Fruit fly (Drosophila melanogaster) whole organism, larva: ENCODE measurements around the gene Gr21a.

Experiments
- noc ChIP-seq: fragments of 200-800 bp; sonication (Bioruptor generic); optimal IDR thresholded peaks from 3 replicates; lab custom pipeline; 2019; ENCODE audit warnings: missing biosample characterization, mild to moderate bottlenecking, missing genetic modification characterization, moderate library complexity

The Gr21a gene

DNA sequence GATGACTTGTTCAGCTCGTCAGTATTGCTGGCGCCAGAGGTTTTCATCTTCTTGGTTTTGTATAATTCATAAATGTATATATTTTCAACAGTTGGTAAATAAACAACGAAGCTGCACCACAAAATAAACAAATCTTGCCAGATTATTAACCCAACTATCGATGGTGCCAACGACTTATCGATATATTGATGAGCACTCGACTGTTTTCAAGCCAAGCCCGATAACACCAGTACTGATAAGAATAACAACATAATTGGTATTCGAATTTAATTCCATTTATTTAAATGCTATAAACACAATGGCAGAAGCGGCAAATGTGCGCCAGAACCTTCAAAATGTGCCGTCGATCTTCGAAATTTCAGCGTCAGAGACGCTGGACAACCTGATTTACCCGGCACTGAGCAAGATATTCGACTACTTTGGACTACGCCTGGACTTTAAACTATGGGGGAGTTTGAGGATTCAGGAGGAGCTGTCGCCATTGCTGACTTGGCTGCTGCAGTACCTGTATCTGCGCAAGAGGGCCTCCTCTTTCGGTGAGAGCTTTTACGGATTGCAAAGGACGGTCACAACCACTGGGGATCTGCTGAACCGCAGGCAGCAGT is 35.6 kb downstream of the Gr21a start, which contains the start of the genes Saf6 and Pex12:
TSS of gene Saf6 (minus strand) at position 166 of the 605 bp plus-strand sequence.
TSS of gene Pex12 (plus strand) at position 209 of the 605 bp plus-strand sequence.
- no peak for TF ChIP-seq noc (tag; lab: Kevin White, UChicago)

- TF ChIP-seq noc (tag; lab: Kevin White, UChicago) = no peak
Measured at dm6 chr2L:817850-818249, 37.6 kb downstream of the Gr21a start, which contains the start of gene CG15880. Gene CG15880, minus strand, starts transcription at chr2L:817950.

DNA sequence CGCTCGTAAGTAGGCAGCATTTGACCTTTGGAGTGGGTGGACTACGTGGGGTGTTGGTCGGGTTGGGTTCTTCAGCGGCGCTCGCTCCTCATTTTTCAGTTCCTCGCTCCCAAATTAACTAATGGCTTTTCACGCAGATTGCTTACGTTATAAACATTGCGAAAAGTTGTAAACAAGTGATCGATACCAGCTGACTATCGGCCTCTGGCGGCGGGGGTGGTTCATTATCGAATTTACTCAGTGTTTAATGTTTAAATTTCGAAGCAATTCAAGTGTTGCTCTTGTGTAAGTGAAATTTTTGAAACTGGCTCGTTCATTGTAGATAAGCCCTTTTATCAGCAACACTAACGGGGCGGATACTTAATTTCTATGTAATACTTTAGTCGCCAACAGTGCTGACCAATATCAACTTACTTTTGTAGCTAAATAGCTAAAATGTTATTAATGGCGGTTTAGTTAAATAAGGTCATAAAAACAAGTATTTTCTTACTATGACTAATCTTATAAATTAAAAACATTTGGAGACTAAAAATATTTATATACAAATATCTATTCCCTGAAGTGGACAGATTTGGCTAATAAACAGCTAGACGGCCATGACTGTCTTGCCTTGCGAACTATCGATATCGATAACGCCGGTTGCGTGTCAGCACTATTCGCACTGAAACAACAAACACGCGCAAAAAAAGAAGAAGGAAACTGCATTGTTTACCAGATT is 39.2 kb downstream of the Gr21a start, which contains the start of the genes PGAP2 and Clp:
TSS of gene PGAP2 (minus strand) at position 194 of the 718 bp plus-strand sequence.
TSS of gene Clp (plus strand) at position 650 of the 718 bp plus-strand sequence.
- TF ChIP-seq noc (tag; lab: Kevin White, UChicago) = peak; percentile 66

dm6 chr2L:821242-821985 is 41.1 kb downstream of the Gr21a start, which contains the start of gene CG3662:
Gene CG3662, plus strand, starts transcription at chr2L:821289.
- TF ChIP-seq noc (tag; lab: Kevin White, UChicago) = peak; percentile 17

dm6 chr2L:821986-822711 is 41.9 kb downstream of the Gr21a start:
- no peak for TF ChIP-seq noc (tag; lab: Kevin White, UChicago)

DNA sequence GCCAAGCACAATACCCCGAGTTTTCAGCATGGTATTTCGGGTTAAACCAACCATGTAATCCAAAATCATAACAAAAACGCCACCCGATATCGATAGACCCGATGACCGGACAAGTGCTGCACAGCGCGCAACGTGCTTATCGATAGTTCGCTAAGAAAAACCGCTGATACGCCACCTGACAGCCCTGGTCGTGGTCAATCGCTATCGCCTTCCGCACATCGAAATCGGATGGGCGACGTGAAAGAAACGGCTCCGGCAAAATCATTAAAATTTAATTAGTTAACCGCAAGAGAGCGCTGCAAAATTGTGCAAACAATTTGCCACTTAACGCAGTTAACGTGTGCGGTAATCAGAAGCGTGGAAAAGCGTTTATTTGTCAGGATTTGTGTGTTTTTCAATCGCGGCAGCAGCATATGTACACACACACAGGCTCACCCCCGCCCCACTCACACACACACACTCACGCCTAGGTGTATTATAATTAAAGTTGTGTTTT is 45.5 kb downstream of the Gr21a start, which contains the start of the genes CG3862 and dock:
TSS of gene CG3862 (minus strand) at position 94 of the 496 bp plus-strand sequence.
TSS of gene dock (plus strand) at position 202 of the 496 bp plus-strand sequence.
- TF ChIP-seq noc (tag; lab: Kevin White, UChicago) = peak; percentile 81

DNA sequence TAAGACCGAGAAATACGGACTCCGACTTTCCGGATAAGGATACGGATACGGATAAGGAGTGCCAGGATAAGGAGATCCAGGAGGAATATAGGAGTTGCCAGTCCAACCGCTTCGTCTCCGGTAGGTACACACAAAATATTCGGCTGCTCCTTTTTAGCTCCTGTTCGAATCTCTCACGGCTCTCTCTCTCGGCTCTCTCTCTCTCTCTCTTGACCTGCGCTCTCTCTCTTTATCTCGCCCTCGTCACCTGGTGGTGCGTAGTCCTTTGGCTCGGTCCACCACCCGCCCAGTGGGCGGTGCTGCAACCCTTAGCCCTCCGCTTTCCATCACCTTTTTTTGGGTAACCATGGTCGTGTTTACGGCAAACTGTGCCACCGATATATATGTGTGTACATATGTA is 46.1 kb downstream of the Gr21a start:
- no peak for TF ChIP-seq noc (tag; lab: Kevin White, UChicago)

DNA sequence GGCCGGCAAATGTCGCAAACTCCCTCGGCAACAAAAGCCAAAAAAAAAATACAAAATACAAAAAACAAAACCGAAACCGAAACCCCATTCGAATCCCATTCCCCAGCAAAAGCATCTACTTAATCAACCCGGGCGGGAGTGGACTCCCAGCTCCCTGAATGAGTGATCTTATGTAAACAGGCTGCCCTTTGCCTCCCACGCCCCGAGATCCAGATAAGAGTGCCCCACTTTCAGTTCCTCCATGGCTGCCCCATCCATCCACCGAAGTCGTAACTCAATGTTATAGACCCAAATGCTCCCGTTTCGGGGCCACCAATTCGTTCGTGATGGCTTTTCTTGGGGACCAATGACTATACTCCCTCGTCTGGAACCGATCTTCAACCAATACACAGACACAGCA is 46.8 kb downstream of the Gr21a start:
- no peak for TF ChIP-seq noc (tag; lab: Kevin White, UChicago)

- no peak for TF ChIP-seq noc (tag; lab: Kevin White, UChicago)
Measured at dm6 chr2L:827516-828362, 47.5 kb downstream of the Gr21a start.
